Fruit fly (Drosophila melanogaster) whole organism: ENCODE measurements around the gene CG13258.

Source experiments
- CG8478 ChIP-seq: fragments of >200 bp; optimal IDR thresholded peaks from 2 replicates; lab custom pipeline; 2018; ENCODE audit warnings: inconsistent platforms
- Dll ChIP-seq: fragments of >200 bp; optimal IDR thresholded peaks from 2 replicates; lab custom pipeline; 2017
- EcR ChIP-seq, 2 experiments: fragments of >200 bp; optimal IDR thresholded peaks; 2 replicates each; lab custom pipeline; 2017; ENCODE audit warnings: missing biosample characterization in 2 of 2, missing genetic modification characterization in 2 of 2, missing genetic modification reagents in 2 of 2
- pan ChIP-seq: fragments of >200 bp; optimal IDR thresholded peaks from 2 replicates; lab custom pipeline; 2017
- psq ChIP-seq: fragments of >200 bp; optimal IDR thresholded peaks from 2 replicates; lab custom pipeline; 2017
- usp ChIP-seq: fragments of >200 bp; optimal IDR thresholded peaks from 2 replicates; lab custom pipeline; 2017; ENCODE audit warnings: missing biosample characterization, missing genetic modification characterization, mixed read lengths

CG13258 gene

DNA sequence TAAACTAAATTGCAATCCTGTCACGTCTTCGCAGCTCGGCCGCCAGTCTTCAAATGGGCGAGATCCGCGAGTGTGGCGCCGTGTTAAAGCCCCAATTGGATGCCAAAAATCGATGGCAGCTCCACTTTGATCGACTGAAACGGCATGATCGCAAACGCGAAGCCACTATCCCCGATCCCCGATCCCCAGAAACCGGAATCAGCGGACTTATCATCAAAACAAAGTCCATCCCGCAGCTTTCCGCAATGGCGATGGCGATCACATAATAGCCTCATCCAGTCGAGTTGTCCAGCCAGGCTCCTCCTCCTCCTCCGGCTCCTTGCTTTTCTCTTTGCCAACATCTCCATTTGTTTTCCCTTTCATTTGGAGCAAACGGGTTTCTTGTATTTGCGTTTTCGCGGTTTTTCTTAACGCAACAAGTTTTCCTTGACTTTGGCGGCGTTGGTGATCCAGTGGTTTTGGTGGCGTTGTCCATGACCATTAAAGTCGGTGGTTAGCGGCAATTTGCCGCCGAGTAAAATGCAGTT lies at the start of gene CG13258:
CG13258 (minus strand) TSS at position 51 of the 527 bp plus-strand sequence.
- TF ChIP-seq psq (lab: Kevin White, UChicago) (no peak), pan (no peak), EcR (GFP tag; optimal IDR thresholded peaks at IDR 0.05; lab: Kevin White, UChicago) (no peak)

DNA sequence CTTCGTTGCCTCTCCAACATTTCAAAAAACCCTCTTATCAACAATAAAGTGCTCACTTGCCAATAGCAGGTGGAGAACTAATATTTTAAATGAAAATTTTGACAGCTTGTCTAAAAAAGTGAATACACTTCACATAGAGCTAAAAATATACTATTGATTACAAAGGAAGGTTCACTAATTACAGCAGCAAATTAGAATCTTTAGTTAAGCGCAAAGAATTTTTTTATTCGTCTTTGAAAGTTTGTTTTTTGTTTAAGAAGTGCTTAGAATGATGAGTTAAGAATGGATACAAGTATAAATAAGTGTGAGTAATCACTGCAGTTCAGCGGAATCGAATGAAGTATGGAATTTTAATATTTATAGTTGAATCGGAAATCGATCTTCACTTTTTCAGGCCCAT lies 49.4 kb upstream of the CG13258 start, which contains the start of gene CG44405:
CG44405 (minus strand) TSS at position 101 of the 400 bp plus-strand sequence.
- TF ChIP-seq EcR (GFP tag; optimal IDR thresholded peaks at IDR 0.05; lab: Kevin White, UChicago) (no peak), psq (lab: Kevin White, UChicago) (no peak), CG8478 (no peak), usp (GFP tag; lab: Kevin White, UChicago) (no peak), Dll (no peak), pan (no peak)

- TF ChIP-seq pan (no peak), psq (lab: Kevin White, UChicago) (no peak), CG8478 (no peak), Dll (no peak), usp (GFP tag; lab: Kevin White, UChicago) (no peak), EcR (GFP tag; optimal IDR thresholded peaks at IDR 0.05; lab: Kevin White, UChicago) (no peak)
Observed at dm6 chr2L:16340268-16340667, 47.4 kb upstream of the CG13258 start, which contains the start of gene CG42266. Gene CG42266, minus strand, starts transcription at chr2L:16340368.

dm6 chr2L:16337785-16338184 lies 45.0 kb upstream of the CG13258 start, which contains the start of gene CG31817:
Gene CG31817, minus strand, starts transcription at chr2L:16337885.
- no peak for TF ChIP-seq EcR (GFP tag; optimal IDR thresholded peaks at IDR 0.05; lab: Kevin White, UChicago)
- TF ChIP-seq pan: no peak
- no peak for TF ChIP-seq psq (lab: Kevin White, UChicago)
- TF ChIP-seq Dll: no peak

DNA sequence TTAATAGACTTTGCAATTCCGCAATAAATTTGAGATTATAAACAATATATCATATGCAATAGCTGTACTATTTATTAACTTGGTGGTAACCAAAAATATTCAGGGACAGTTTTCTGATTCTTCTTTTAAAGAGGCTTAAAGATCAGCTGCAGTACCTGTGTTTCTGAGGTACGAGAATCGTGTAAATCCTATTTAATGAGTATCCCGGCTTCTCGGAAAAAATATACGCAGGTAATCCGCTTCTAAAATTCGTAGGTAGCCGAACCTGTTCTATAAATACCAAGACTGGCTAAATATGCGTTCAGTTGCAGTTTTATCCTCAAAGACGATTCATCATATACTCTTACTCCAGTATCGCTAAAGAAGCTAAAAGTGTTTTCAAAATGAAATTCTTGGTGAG lies 36.8 kb upstream of the CG13258 start, which contains the start of gene CG4440:
CG4440 (plus strand) TSS at position 301 of the 400 bp plus-strand sequence.
- TF ChIP-seq EcR (GFP tag; optimal IDR thresholded peaks at IDR 0.05; lab: Kevin White, UChicago) (no peak), psq (lab: Kevin White, UChicago) (no peak), CG8478 (no peak), Dll (no peak), pan (no peak), usp (GFP tag; lab: Kevin White, UChicago) (no peak)

- no peak for TF ChIP-seq pan
- TF ChIP-seq Dll: no peak
- TF ChIP-seq psq (lab: Kevin White, UChicago): no peak
- no peak for TF ChIP-seq usp (GFP tag; lab: Kevin White, UChicago)
- TF ChIP-seq CG8478: no peak
- no peak for TF ChIP-seq EcR (GFP tag; optimal IDR thresholded peaks at IDR 0.05; lab: Kevin White, UChicago)
Observed at dm6 chr2L:16329102-16329520, 36.3 kb upstream of the CG13258 start, which contains the start of gene mRpL4. Gene mRpL4, minus strand, starts transcription at chr2L:16329132.

DNA sequence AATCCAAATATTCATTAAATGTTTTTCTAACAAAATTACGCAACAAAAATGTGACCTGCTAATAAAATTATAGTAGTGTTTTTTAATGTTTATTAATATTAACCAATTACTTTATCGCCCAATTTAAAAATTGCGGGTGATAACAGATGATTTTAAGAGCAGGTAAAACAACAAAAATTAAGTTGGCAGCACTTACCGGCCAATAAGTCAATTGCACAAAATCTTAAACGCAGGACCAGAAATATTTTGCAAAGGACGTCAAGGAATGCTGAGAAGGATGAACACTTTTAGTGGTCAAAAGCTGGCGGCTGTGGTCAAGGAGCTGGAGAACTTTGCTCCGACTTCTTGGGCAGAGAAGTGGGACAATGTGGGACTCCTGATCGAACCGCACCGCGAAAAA lies 34.1 kb upstream of the CG13258 start, which contains the start of gene CG4278:
CG4278 (plus strand) TSS at position 178 of the 400 bp plus-strand sequence.
- no peak for TF ChIP-seq Dll
- no peak for TF ChIP-seq psq (lab: Kevin White, UChicago)
- no peak for TF ChIP-seq EcR (GFP tag; optimal IDR thresholded peaks at IDR 0.05; lab: Kevin White, UChicago)
- no peak for TF ChIP-seq pan
- TF ChIP-seq CG8478: no peak
- TF ChIP-seq usp (GFP tag; lab: Kevin White, UChicago): no peak

- no peak for TF ChIP-seq pan
- no peak for TF ChIP-seq CG8478
- TF ChIP-seq psq (lab: Kevin White, UChicago): no peak
- TF ChIP-seq usp (GFP tag; lab: Kevin White, UChicago): no peak
- no peak for TF ChIP-seq Dll
- no peak for TF ChIP-seq EcR (GFP tag; optimal IDR thresholded peaks at IDR 0.05; lab: Kevin White, UChicago)
Observed at dm6 chr2L:16325515-16326257, 32.9 kb upstream of the CG13258 start, which contains the start of gene cact. Gene cact, minus strand, starts transcription at chr2L:16326207.

dm6 chr2L:16324833-16325232 lies 32.0 kb upstream of the CG13258 start:
- no peak for TF ChIP-seq pan
- TF ChIP-seq CG8478: no peak
- no peak for TF ChIP-seq EcR (GFP tag; optimal IDR thresholded peaks at IDR 0.05; lab: Kevin White, UChicago)
- no peak for TF ChIP-seq psq (lab: Kevin White, UChicago)
- no peak for TF ChIP-seq Dll
- no peak for TF ChIP-seq usp (GFP tag; lab: Kevin White, UChicago)

DNA sequence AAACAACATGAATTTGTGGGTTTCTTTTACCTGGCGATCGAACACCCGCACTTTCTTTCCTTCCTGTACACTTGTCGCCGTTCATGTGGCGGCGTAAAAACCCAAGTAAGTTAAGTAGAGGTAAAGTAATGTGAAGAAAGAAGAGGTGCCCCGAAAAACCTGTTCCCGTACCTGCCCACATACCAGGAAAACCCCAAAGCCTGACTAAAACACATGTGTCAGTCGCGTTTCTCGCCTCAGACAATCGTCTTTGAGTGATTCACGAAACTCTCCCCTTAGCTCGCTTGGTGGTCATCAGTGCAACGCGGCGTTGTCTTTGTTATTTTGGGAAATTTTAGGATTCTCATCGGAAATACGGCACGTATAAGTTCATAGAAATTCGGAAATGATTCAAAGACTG lies 30.7 kb upstream of the CG13258 start:
- TF ChIP-seq CG8478: no peak
- no peak for TF ChIP-seq Dll
- no peak for TF ChIP-seq pan
- TF ChIP-seq psq (lab: Kevin White, UChicago): no peak
- no peak for TF ChIP-seq EcR (GFP tag; optimal IDR thresholded peaks at IDR 0.05; lab: Kevin White, UChicago)
- TF ChIP-seq usp (GFP tag; lab: Kevin White, UChicago): no peak

DNA sequence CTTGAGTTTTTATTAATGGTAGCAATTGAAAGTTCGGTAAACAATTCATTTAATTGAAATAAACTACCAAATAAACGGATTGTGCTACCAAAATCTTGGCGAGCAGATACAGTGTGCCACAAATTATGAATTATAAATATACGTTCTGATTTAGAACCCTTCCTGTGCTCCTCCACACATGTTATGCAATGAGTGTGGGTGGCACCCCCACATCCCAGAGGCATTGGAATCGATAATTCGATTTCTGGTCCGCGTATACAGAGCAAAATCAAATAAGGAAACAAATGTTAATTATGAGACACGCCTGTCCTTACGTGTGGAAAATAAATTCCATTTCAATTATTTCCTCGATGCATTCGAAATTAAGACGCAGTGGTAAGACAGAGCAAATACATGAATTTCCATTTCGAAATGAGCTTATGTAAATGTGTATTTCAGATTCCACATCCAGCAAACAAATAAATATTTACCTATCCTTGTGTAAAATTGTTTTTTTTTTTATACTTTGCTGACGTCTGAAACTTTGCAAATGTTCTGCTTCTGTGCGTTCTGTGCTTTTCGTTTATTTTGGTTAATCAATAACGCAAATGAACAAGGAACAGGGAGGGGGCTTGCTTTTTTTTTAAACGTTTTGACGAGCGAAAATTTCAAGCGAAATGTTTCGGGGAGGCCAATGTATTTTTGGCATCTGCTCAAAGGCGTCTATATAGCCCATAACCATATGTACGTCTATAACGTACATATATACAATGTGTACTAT lies 29.2 kb upstream of the CG13258 start:
- TF ChIP-seq EcR (GFP tag; optimal IDR thresholded peaks at IDR 0.05; lab: Kevin White, UChicago) (no peak), CG8478 (no peak), psq (lab: Kevin White, UChicago) (no peak), usp (GFP tag; lab: Kevin White, UChicago) (no peak), Dll (no peak), pan (no peak)

DNA sequence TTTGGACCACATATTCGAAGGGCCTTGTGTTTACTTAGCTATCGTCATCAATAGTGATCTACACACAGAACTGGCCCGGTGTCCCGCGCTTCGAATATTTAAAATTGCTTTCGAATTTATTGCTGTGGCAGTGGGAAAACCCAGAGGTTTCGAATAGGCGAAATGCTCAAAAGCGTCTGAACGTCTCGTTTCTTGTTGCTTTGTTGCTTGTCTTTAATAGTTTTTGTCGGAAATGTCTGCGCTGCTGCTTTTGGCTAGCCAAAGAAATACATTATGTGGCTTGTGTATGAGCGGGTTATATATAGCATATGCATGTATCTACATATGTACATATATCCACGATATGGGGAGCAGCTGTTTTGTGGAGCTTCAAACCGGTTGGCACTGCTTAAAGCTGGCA lies 28.4 kb upstream of the CG13258 start:
- TF ChIP-seq Dll (no peak), usp (GFP tag; lab: Kevin White, UChicago) (no peak), psq (lab: Kevin White, UChicago) (no peak), CG8478 (no peak), pan (no peak), EcR (GFP tag; optimal IDR thresholded peaks at IDR 0.05; lab: Kevin White, UChicago) (no peak)
